Worm (Caenorhabditis elegans): ENCODE measurements around the gene Y43F4A.1.
A peak's percentile ranks its signal among the peaks of the same experiment; 100 is the strongest.

Gene Y43F4A.1

DNA sequence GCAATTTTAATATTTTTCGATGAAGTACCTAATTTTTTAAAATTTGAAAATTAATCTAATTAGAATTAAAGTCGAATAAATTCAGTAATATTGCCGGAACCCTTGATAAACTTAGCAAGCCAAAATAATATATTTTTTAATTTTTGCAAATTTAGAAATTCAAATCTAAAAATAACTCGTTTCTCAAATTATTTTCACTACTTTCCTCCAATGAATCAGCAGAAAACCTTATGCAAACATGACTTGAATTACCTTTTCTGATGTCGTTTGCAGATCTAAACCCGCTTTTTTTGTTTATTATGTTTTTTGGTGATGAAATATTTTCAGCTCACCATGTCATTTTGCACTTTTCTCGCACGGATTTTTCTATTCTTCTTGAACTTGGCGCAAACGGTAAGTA lies 10.5 kb upstream of the Y43F4A.1 start, which contains the start of gene tsp-3:
TSS of gene tsp-3 (plus strand) at position 301 of the 400 bp plus-strand sequence.
- TF ChIP-seq ceh-63 (GFP tag; optimal IDR thresholded peaks at IDR 0.05) (no peak), snu-23 (GFP tag; optimal IDR thresholded peaks at IDR 0.05) (no peak), hlh-4 (tag; optimal IDR thresholded peaks at IDR 0.05) (no peak), elt-3 (tag; optimal IDR thresholded peaks at IDR 0.05) (no peak), unc-30 (tag; optimal IDR thresholded peaks at IDR 0.05) (no peak), dpl-1 (GFP tag; optimal IDR thresholded peaks at IDR 0.05) (no peak), aly-2 (tag; optimal IDR thresholded peaks at IDR 0.05) (no peak), C34B4.2 (tag; optimal IDR thresholded peaks at IDR 0.05) (no peak), irx-1 (tag; optimal IDR thresholded peaks at IDR 0.05) (no peak), ets-5 (GFP tag; IDR thresholded peaks at IDR 0.05) (no peak), ceh-8 (GFP tag; optimal IDR thresholded peaks at IDR 0.05) (no peak), zag-1 (tag; optimal IDR thresholded peaks at IDR 0.05) (no peak), hpl-2 (GFP tag; optimal IDR thresholded peaks at IDR 0.05) (no peak), nhr-28 (tag; optimal IDR thresholded peaks at IDR 0.05) (no peak), pqm-1 (tag; optimal IDR thresholded peaks at IDR 0.05) (no peak), nhr-20 (tag; optimal IDR thresholded peaks at IDR 0.05) (no peak)

DNA sequence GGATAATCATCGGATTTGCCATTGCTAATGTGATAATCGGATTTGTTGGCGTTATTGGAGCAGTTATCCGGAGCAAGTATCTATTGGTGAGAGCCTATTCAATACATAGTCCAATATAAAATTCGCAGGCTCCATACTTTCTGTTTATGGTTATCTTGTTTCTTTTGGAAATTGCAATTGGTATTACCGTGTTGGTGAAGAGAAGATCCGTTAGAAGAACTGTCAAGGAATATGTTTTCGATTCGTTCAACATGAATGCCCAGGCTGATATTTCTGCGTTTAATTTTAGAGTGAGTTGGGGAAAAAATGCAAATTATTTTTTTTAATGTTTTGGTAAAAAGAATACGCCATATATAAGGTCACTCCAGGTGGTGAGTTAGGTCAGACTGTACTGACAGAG lies 9.8 kb upstream of the Y43F4A.1 start:
- TF ChIP-seq nhr-71 (tag; optimal IDR thresholded peaks at IDR 0.05) (no peak), ztf-11 (tag; optimal IDR thresholded peaks at IDR 0.05) (no peak), nhr-12 (tag; optimal IDR thresholded peaks at IDR 0.05) (no peak), mdl-1 (tag; optimal IDR thresholded peaks at IDR 0.05) (no peak), fkh-10 (GFP tag; optimal IDR thresholded peaks at IDR 0.05) (no peak), hlh-17 (GFP tag; optimal IDR thresholded peaks at IDR 0.05; ENCODE audit: borderline replicate concordance) (no peak), nhr-76 (tag; optimal IDR thresholded peaks at IDR 0.05) (no peak), irx-1 (tag; optimal IDR thresholded peaks at IDR 0.05) (no peak), ceh-82 (tag; optimal IDR thresholded peaks at IDR 0.05) (no peak), dsc-1 (tag; optimal IDR thresholded peaks at IDR 0.05) (no peak), fkh-4 (tag; optimal IDR thresholded peaks at IDR 0.05; ENCODE audit: borderline replicate concordance) (no peak), lin-13 (GFP tag; optimal IDR thresholded peaks at IDR 0.05) (no peak), fkh-8 (tag; optimal IDR thresholded peaks at IDR 0.05) (no peak), mep-1 (tag; optimal IDR thresholded peaks at IDR 0.05) (no peak)

DNA sequence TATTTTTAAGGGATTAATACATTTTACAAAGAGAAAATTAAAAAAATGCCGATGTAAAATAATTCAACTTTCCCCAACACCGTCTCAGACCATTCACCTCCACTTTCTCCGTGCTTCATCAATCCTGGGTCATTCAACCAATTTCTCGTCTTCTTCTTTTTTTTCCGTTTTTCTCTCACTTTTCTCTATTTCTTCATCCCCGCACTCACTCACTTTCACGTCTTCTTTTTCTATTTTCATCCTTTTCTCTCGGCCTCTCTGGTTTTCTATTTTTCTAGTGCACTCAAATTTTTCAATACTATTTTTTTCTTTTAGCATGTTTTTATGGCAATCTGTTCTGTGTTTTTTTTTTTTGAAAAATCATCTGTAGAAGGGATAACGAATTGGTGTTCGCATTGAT lies 7.2 kb upstream of the Y43F4A.1 start:
- TF ChIP-seq egl-27 (tag; optimal IDR thresholded peaks at IDR 0.05) (no peak), ceh-82 (tag; optimal IDR thresholded peaks at IDR 0.05) (peak in 1 of 3 experiments; percentile 14), irx-1 (tag; optimal IDR thresholded peaks at IDR 0.05) (no peak), dpl-1 (GFP tag; optimal IDR thresholded peaks at IDR 0.05) (no peak), efl-1 (optimal IDR thresholded peaks at IDR 0.05) (peak in 1 of 2 experiments; percentile 8), efl-1 (GFP tag; optimal IDR thresholded peaks at IDR 0.05 in 1 of 2) (no peak), ama-1 (optimal IDR thresholded peaks at IDR 0.05) (no peak), snu-23 (GFP tag; optimal IDR thresholded peaks at IDR 0.05) (no peak), mep-1 (tag; optimal IDR thresholded peaks at IDR 0.05) (no peak), blmp-1 (tag; optimal IDR thresholded peaks at IDR 0.05) (peak; percentile 99), lsy-2 (tag; optimal IDR thresholded peaks at IDR 0.05) (peak in 1 of 2 experiments; percentile 27), hpl-2 (GFP tag; optimal IDR thresholded peaks at IDR 0.05) (no peak), lin-13 (GFP tag; optimal IDR thresholded peaks at IDR 0.05) (no peak), pag-3 (tag; optimal IDR thresholded peaks at IDR 0.05; ENCODE audit: borderline replicate concordance, insufficient read depth) (no peak), rnt-1 (tag; optimal IDR thresholded peaks at IDR 0.05) (no peak), Y116A8C.19 (tag; optimal IDR thresholded peaks at IDR 0.05; ENCODE audit: borderline replicate concordance) (no peak), pax-3 (tag; optimal IDR thresholded peaks at IDR 0.05) (no peak), vab-15 (tag; optimal IDR thresholded peaks at IDR 0.05) (no peak), snpc-4 (tag; optimal IDR thresholded peaks at IDR 0.05) (no peak), ceh-63 (GFP tag; optimal IDR thresholded peaks at IDR 0.05) (no peak), fkh-10 (GFP tag; optimal IDR thresholded peaks at IDR 0.05) (no peak), lir-3 (tag; optimal IDR thresholded peaks at IDR 0.05; ENCODE audit: poor library complexity) (no peak), C04F5.9 (tag; optimal IDR thresholded peaks at IDR 0.05) (no peak), nhr-28 (tag; optimal IDR thresholded peaks at IDR 0.05) (no peak), nhr-47 (tag; optimal IDR thresholded peaks at IDR 0.05) (no peak), nhr-90 (tag; optimal IDR thresholded peaks at IDR 0.05; ENCODE audit: poor library complexity) (no peak), mef-2 (tag; optimal IDR thresholded peaks at IDR 0.05) (no peak), nhr-71 (tag; optimal IDR thresholded peaks at IDR 0.05) (no peak), aly-2 (tag; optimal IDR thresholded peaks at IDR 0.05) (no peak), skn-1 (tag; optimal IDR thresholded peaks at IDR 0.05) (peak; percentile 17)
